Worm (Caenorhabditis elegans) whole organism, midembryonic: ENCODE data around the gene K09A9.6.

Experiments used
- T22C8.4 ChIP-seq: fragments of 200-800 bp; sonication (Bioruptor generic); IDR thresholded peaks from 2 replicates; pipeline ENCODE4 v1.3.6; 2022; ENCODE audit warnings: missing genetic modification characterization, missing compliant biosample characterization
- cog-1 ChIP-seq: sonication (generic microtip); optimal IDR thresholded peaks from 2 replicates; lab custom pipeline; 2016; ENCODE audit warnings: missing genetic modification characterization, missing compliant biosample characterization
- flt-1 ChIP-seq: fragments of 200-800 bp; sonication (Bioruptor generic); IDR thresholded peaks from 2 replicates; pipeline ENCODE4 v1.3.6; 2022; ENCODE audit warnings: missing genetic modification characterization, missing compliant biosample characterization
- klf-2 ChIP-seq: fragments of 200-800 bp; sonication (Bioruptor generic); conservative IDR thresholded peaks from 2 replicates; pipeline ENCODE4 v1.3.6; 2022; ENCODE audit warnings: missing genetic modification reagents, missing genetic modification characterization, missing compliant biosample characterization
- med-1 ChIP-seq: sonication (generic microtip); optimal IDR thresholded peaks from 2 replicates; lab custom pipeline; 2017; ENCODE audit warnings: missing genetic modification characterization, mild to moderate bottlenecking, missing compliant biosample characterization, antibody characterized with exemption, missing genetic modification reagents; ENCODE audit not compliant: insufficient read depth
- ztf-29 ChIP-seq: fragments of 200-800 bp; sonication (Bioruptor generic); IDR thresholded peaks from 2 replicates; pipeline ENCODE4 v1.3.6; 2022; ENCODE audit warnings: missing genetic modification reagents, missing genetic modification characterization, missing compliant biosample characterization

DNA sequence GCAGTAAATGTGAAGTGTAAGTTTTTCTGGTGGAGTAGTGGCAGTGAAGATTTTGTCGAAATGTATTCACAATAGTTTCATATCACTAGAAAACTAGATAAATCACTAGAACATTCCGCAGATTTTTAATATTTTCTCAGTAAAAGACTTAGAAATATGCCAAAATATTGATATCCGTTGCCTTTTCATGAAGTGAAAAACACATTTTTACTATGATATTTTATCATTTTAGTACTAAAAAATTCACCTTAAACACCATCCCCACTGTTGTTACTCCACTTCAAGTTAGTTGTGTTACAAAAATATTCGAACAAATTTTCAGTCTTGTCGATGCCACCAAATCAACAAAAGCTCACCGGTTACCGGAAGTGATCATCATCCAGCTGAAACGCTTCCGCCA lies 16.3 kb downstream of the K09A9.6 start:
- TF ChIP-seq T22C8.4 (GFP tag; lab: Robert Waterston, UW) (no peak), med-1 (GFP tag; lab: Kevin White, UChicago) (no peak), klf-2 (GFP tag; lab: Robert Waterston, UW) (no peak), flt-1 (GFP tag; lab: Robert Waterston, UW) (no peak), cog-1 (tag; lab: Kevin White, UChicago) (no peak), ztf-29 (GFP tag; lab: Robert Waterston, UW) (no peak)
